Worm (Caenorhabditis elegans): Measurements from ENCODE around the gene ceh-79.

- no peak for TF ChIP-seq unc-55 (GFP tag; optimal IDR thresholded peaks at IDR 0.05)
- TF ChIP-seq nhr-77 (tag; optimal IDR thresholded peaks at IDR 0.05), result no peak
- no peak for TF ChIP-seq unc-62 (GFP tag; optimal IDR thresholded peaks at IDR 0.05)
- no peak for TF ChIP-seq ztf-11 (tag; optimal IDR thresholded peaks at IDR 0.05)
- TF ChIP-seq alr-1 (tag; optimal IDR thresholded peaks at IDR 0.05), result no peak
- TF ChIP-seq nhr-6 (tag; optimal IDR thresholded peaks at IDR 0.05), result no peak
Observed at ce11 chrV:13345867-13346328, 44.3 kb downstream of the ceh-79 start, which contains the start of gene twk-43.
